Fruit fly (Drosophila melanogaster): ENCODE results near the gene CG13640.

DNA sequence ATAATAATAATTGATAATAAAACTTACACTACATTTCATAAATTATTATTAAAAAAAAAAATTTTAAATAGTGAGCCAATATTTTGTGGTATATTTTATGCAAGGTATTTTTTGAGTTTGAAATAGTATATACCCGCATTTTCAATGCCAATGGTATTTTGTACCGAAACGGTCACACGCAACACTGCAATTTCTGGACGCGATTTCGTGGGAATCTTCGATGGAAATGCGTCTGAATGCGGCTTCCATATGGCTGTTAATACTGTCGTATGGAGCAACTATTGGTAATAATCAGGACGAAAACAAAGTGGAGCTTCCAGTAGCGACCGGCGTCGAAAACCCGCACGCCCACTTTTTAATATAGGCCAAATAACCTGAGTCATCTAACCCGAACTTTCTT is 10.5 kb downstream of the CG13640 start, which contains the start of gene Nct:
- TF ChIP-seq CG12605 (GFP tag; IDR thresholded peaks at IDR 0.05): no peak
- no peak for TF ChIP-seq CG14655 (GFP tag; optimal IDR thresholded peaks at IDR 0.05)
- TF ChIP-seq Snoo (tag; optimal IDR thresholded peaks at IDR 0.05): no peak
- no peak for TF ChIP-seq fd96Ca (GFP tag; IDR thresholded peaks at IDR 0.05)
- TF ChIP-seq Ets98B (GFP tag; IDR thresholded peaks at IDR 0.05): no peak
- TF ChIP-seq CG17806 (tag; optimal IDR thresholded peaks at IDR 0.05): no peak
- TF ChIP-seq CG10348 (GFP tag; IDR thresholded peaks at IDR 0.05): no peak
- no peak for TF ChIP-seq rn (GFP tag; IDR thresholded peaks at IDR 0.05)

Measured in whole organism, pupa.